Worm (Caenorhabditis elegans) whole organism, mixed stage, embryonic: Measurements from ENCODE around the gene str-193.

Source experiments
- M03D4.4 ChIP-seq: sonication (generic microtip); optimal IDR thresholded peaks from 2 replicates; lab custom pipeline; 2017; ENCODE audit warnings: mild to moderate bottlenecking, missing genetic modification characterization, missing compliant biosample characterization
- bed-3 ChIP-seq: fragments of 200-800 bp; sonication (Bioruptor generic); optimal IDR thresholded peaks from 3 replicates; lab custom pipeline; 2018; ENCODE audit warnings: mild to moderate bottlenecking, missing genetic modification characterization, moderate library complexity, missing compliant biosample characterization
- blmp-1 ChIP-seq: fragments of 150-350 bp; optimal IDR thresholded peaks from 2 replicates; lab custom pipeline; 2014; ENCODE audit warnings: missing biosample characterization, missing genetic modification characterization
- ceh-39 ChIP-seq: fragments of 150-350 bp; optimal IDR thresholded peaks from 2 replicates; lab custom pipeline; 2014; ENCODE audit warnings: missing biosample characterization, missing genetic modification characterization
- ceh-43 ChIP-seq: fragments of 200-800 bp; sonication (Bioruptor generic); optimal IDR thresholded peaks from 2 replicates; lab custom pipeline; 2018; ENCODE audit warnings: mild to moderate bottlenecking, missing genetic modification characterization, moderate library complexity, missing compliant biosample characterization
- ceh-83 ChIP-seq: fragments of 200-800 bp; sonication (Bioruptor generic); optimal IDR thresholded peaks from 2 replicates; lab custom pipeline; 2018; ENCODE audit warnings: mild to moderate bottlenecking, missing genetic modification characterization, missing compliant biosample characterization
- ces-1 ChIP-seq: fragments of 150-350 bp; optimal IDR thresholded peaks from 2 replicates; lab custom pipeline; 2014; ENCODE audit warnings: missing biosample characterization, missing genetic modification reagents, missing genetic modification characterization
- drap-1 ChIP-seq: fragments of 200-800 bp; sonication (Bioruptor generic); optimal IDR thresholded peaks from 3 replicates; lab custom pipeline; 2018; ENCODE audit warnings: mild to moderate bottlenecking, missing genetic modification characterization, missing compliant biosample characterization
- elt-1 ChIP-seq: sonication (generic microtip); optimal IDR thresholded peaks from 2 replicates; lab custom pipeline; 2017; ENCODE audit warnings: missing genetic modification characterization, mild to moderate bottlenecking, missing compliant biosample characterization, antibody characterized with exemption, moderate library complexity, borderline replicate concordance; ENCODE audit not compliant: insufficient read depth
- elt-3 ChIP-seq: fragments of 150-350 bp; optimal IDR thresholded peaks from 2 replicates; lab custom pipeline; 2014; ENCODE audit warnings: missing biosample characterization, missing genetic modification characterization
- flh-1 ChIP-seq: fragments of 200-800 bp; sonication (Bioruptor generic); optimal IDR thresholded peaks from 2 replicates; lab custom pipeline; 2018; ENCODE audit warnings: mild to moderate bottlenecking, missing genetic modification characterization, moderate library complexity, missing compliant biosample characterization
- ham-2 ChIP-seq: fragments of 200-800 bp; sonication (Bioruptor generic); optimal IDR thresholded peaks from 2 replicates; lab custom pipeline; 2018; ENCODE audit warnings: mild to moderate bottlenecking, missing genetic modification characterization, missing compliant biosample characterization
- lin-13 ChIP-seq: fragments of 150-350 bp; optimal IDR thresholded peaks from 2 replicates; lab custom pipeline; 2014; ENCODE audit warnings: missing biosample characterization, missing genetic modification characterization
- lin-32 ChIP-seq: fragments of 200-800 bp; sonication (Bioruptor generic); optimal IDR thresholded peaks from 2 replicates; lab custom pipeline; 2018; ENCODE audit warnings: mild to moderate bottlenecking, missing genetic modification characterization, missing compliant biosample characterization
- lsy-2 ChIP-seq: fragments of 150-350 bp; optimal IDR thresholded peaks from 2 replicates; lab custom pipeline; 2014; ENCODE audit warnings: missing biosample characterization, missing genetic modification characterization
- mab-5 ChIP-seq: fragments of 150-350 bp; optimal IDR thresholded peaks from 2 replicates; lab custom pipeline; 2014; ENCODE audit warnings: missing biosample characterization, missing genetic modification characterization
- mep-1 ChIP-seq: fragments of 150-350 bp; optimal IDR thresholded peaks from 2 replicates; lab custom pipeline; 2017; ENCODE audit warnings: missing biosample characterization, missing genetic modification reagents, missing genetic modification characterization, inconsistent platforms
- mls-2 ChIP-seq: sonication (generic microtip); optimal IDR thresholded peaks from 2 replicates; lab custom pipeline; 2016; ENCODE audit warnings: mild to moderate bottlenecking, missing genetic modification characterization, moderate library complexity, missing compliant biosample characterization
- nhr-12 ChIP-seq: fragments of 150-350 bp; optimal IDR thresholded peaks from 2 replicates; lab custom pipeline; 2014; ENCODE audit warnings: missing biosample characterization, missing genetic modification characterization
- nhr-2 ChIP-seq: fragments of 150-350 bp; optimal IDR thresholded peaks from 2 replicates; lab custom pipeline; 2014; ENCODE audit warnings: missing biosample characterization, missing genetic modification characterization
- nhr-28 ChIP-seq: fragments of 150-350 bp; optimal IDR thresholded peaks from 2 replicates; lab custom pipeline; 2014; ENCODE audit warnings: missing biosample characterization, missing genetic modification characterization
- nhr-76 ChIP-seq: sonication (generic microtip); optimal IDR thresholded peaks from 2 replicates; lab custom pipeline; 2017; ENCODE audit warnings: missing biosample characterization, missing genetic modification characterization
- sem-2 ChIP-seq: fragments of 200-800 bp; sonication (Bioruptor generic); optimal IDR thresholded peaks from 2 replicates; lab custom pipeline; 2018; ENCODE audit warnings: mild to moderate bottlenecking, missing genetic modification characterization, missing compliant biosample characterization
- snpc-4 ChIP-seq: fragments of 150-350 bp; optimal IDR thresholded peaks from 2 replicates; lab custom pipeline; 2014; ENCODE audit warnings: missing biosample characterization, missing genetic modification characterization
- sptf-1 ChIP-seq: sonication (generic microtip); optimal IDR thresholded peaks from 2 replicates; lab custom pipeline; 2017; ENCODE audit warnings: mild to moderate bottlenecking, missing genetic modification characterization, moderate library complexity, missing compliant biosample characterization
- tbx-8 ChIP-seq: fragments of 200-800 bp; sonication (Bioruptor generic); optimal IDR thresholded peaks from 2 replicates; lab custom pipeline; 2018; ENCODE audit warnings: mild to moderate bottlenecking, missing genetic modification characterization, moderate library complexity, missing compliant biosample characterization
- unc-120 ChIP-seq: sonication (generic microtip); optimal IDR thresholded peaks from 2 replicates; lab custom pipeline; 2017; ENCODE audit warnings: missing genetic modification characterization, missing compliant biosample characterization; ENCODE audit not compliant: poor library complexity, severe bottlenecking
- unc-39 ChIP-seq: fragments of 150-350 bp; optimal IDR thresholded peaks from 2 replicates; lab custom pipeline; 2014; ENCODE audit warnings: missing biosample characterization, missing genetic modification characterization
- unc-62 ChIP-seq: fragments of 150-350 bp; optimal IDR thresholded peaks from 2 replicates; lab custom pipeline; 2014; ENCODE audit warnings: missing biosample characterization, missing genetic modification reagents, missing genetic modification characterization
- ztf-11 ChIP-seq: fragments of 150-350 bp; optimal IDR thresholded peaks from 2 replicates; lab custom pipeline; 2014; ENCODE audit warnings: missing biosample characterization, missing genetic modification characterization

The str-193 gene

DNA sequence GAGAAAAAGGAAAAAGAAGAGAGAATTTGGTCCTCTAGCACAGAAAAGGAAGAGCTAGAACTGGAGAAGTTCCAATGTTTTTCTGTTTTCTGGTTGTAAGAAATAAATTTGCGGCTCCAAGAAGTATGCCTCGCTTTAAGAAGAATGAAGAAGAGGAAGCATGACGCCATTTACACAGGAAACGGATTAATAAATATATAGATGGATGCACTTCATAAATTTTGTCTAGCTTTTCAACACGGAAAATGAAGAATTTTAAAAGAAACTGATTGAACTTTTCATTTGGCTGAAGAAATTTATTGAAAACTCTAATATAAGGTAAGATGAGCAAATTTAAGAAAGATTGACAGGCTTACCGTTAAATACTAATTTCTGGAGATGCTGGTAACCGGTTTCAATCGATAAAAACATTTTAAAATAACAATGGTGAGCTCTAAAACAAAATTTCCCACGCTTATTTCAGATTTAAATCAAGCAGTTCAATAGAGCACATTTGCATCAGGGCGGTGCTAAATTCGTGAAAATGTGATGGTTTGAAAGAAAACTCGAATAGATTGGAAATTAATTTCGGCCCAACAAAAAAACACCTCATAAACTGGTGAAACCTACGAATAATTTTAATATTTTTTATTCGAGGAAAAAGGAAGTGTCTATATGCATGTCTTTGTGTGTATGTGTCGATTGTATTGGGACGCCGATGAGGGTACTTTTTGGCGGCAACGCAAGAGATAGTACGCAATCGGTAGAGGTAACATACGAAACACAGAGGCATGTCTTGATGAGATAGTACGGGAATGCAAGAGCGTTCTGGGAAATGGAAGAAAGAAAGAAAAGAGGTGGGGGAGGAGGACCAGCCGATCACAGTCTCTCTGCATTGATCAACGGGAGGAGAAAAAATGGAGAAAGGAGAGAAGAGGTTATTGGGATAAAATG is 34.6 kb upstream of the str-193 start:
- TF ChIP-seq lin-32 (GFP tag; lab: Kevin White, UChicago) (no peak), sem-2 (GFP tag; lab: Kevin White, UChicago) (no peak), lsy-2 (tag; lab: Kevin White, UChicago) (peak; percentile 19), mls-2 (tag; lab: Kevin White, UChicago) (peak; percentile 12), ceh-39 (tag; lab: Kevin White, UChicago) (peak; percentile 49), mep-1 (peak; percentile 2), nhr-76 (no peak), M03D4.4 (tag; lab: Kevin White, UChicago) (peak; percentile 19), ces-1 (GFP tag; lab: Kevin White, UChicago) (peak; percentile 26)

ce11 chrV:9853801-9854200 is 32.2 kb upstream of the str-193 start:
- TF ChIP-seq unc-62 (GFP tag; lab: Kevin White, UChicago): no peak
- TF ChIP-seq sem-2 (GFP tag; lab: Kevin White, UChicago): no peak
- no peak for TF ChIP-seq nhr-2 (tag; lab: Kevin White, UChicago)
- TF ChIP-seq drap-1: no peak
- TF ChIP-seq sptf-1 (tag; lab: Kevin White, UChicago): no peak
- TF ChIP-seq snpc-4 (tag; lab: Kevin White, UChicago): no peak
- TF ChIP-seq bed-3: no peak
- TF ChIP-seq lsy-2 (tag; lab: Kevin White, UChicago): no peak
- TF ChIP-seq unc-39 (tag; lab: Kevin White, UChicago): no peak
- TF ChIP-seq elt-3 (tag; lab: Kevin White, UChicago): no peak
- no peak for TF ChIP-seq elt-1
- no peak for TF ChIP-seq lin-13
- TF ChIP-seq ztf-11 (tag; lab: Kevin White, UChicago): no peak
- TF ChIP-seq unc-120 (tag; lab: Kevin White, UChicago): no peak
- TF ChIP-seq lin-32 (GFP tag; lab: Kevin White, UChicago): no peak
- TF ChIP-seq mls-2 (tag; lab: Kevin White, UChicago): no peak
- TF ChIP-seq ceh-83 (GFP tag; lab: Kevin White, UChicago): no peak
- no peak for TF ChIP-seq mep-1
- no peak for TF ChIP-seq ham-2 (GFP tag; lab: Kevin White, UChicago)

DNA sequence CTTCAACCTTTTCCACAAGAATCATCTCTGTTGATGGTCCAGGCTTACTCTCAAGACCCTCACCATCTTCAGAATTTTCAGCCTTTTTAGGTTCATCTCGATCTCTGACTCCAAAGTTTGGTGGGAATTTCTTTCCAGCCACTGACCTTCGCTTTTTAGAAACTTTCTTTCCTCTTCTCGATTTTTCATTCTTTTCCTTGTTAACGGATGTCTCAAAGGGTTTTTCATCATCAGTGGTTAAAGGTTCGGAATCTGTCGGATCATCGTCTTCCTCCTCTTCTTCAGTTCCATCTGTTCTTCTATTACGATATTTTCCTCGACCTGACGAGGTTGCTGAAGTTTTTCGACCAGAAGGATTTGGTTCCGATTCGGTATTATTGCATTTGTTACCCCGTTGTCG is 27.0 kb upstream of the str-193 start:
- TF ChIP-seq lsy-2 (tag; lab: Kevin White, UChicago): no peak
- TF ChIP-seq nhr-28: no peak
- TF ChIP-seq bed-3: no peak
- no peak for TF ChIP-seq ceh-43 (GFP tag; lab: Kevin White, UChicago)
- TF ChIP-seq nhr-76: no peak
- no peak for TF ChIP-seq tbx-8
- no peak for TF ChIP-seq mab-5 (tag; lab: Kevin White, UChicago)
- TF ChIP-seq nhr-2 (tag; lab: Kevin White, UChicago): no peak
- TF ChIP-seq nhr-12 (tag; lab: Kevin White, UChicago): no peak
- TF ChIP-seq flh-1 (GFP tag; lab: Kevin White, UChicago): no peak
- TF ChIP-seq ces-1 (GFP tag; lab: Kevin White, UChicago): no peak
- TF ChIP-seq blmp-1 (tag; lab: Kevin White, UChicago): no peak
- no peak for TF ChIP-seq M03D4.4 (tag; lab: Kevin White, UChicago)

ce11 chrV:9843376-9843916 is 21.8 kb upstream of the str-193 start, which contains the start of gene sru-8:
Gene sru-8, plus strand, starts transcription at chrV:9843866.
- TF ChIP-seq flh-1 (GFP tag; lab: Kevin White, UChicago): no peak
- no peak for TF ChIP-seq tbx-8
- TF ChIP-seq lin-32 (GFP tag; lab: Kevin White, UChicago): no peak
- TF ChIP-seq nhr-12 (tag; lab: Kevin White, UChicago): no peak
- no peak for TF ChIP-seq ham-2 (GFP tag; lab: Kevin White, UChicago)
